Worm (Caenorhabditis elegans) whole organism, L4/young adult: Measurements from ENCODE around the gene srd-58.

Experiments
- W03F9.2 ChIP-seq: fragments of 150-350 bp; optimal IDR thresholded peaks from 2 replicates; lab custom pipeline; 2014; ENCODE audit warnings: missing biosample characterization, missing genetic modification characterization
- dao-5 ChIP-seq: sonication (generic microtip); optimal IDR thresholded peaks from 2 replicates; lab custom pipeline; 2016; ENCODE audit warnings: missing genotype, missing genetic modification characterization, moderate library complexity, missing compliant biosample characterization
- him-1 ChIP-seq: sonication (generic microtip); optimal IDR thresholded peaks from 2 replicates; lab custom pipeline; 2016; ENCODE audit warnings: missing genotype, missing genetic modification reagents, missing genetic modification characterization, missing compliant biosample characterization

DNA sequence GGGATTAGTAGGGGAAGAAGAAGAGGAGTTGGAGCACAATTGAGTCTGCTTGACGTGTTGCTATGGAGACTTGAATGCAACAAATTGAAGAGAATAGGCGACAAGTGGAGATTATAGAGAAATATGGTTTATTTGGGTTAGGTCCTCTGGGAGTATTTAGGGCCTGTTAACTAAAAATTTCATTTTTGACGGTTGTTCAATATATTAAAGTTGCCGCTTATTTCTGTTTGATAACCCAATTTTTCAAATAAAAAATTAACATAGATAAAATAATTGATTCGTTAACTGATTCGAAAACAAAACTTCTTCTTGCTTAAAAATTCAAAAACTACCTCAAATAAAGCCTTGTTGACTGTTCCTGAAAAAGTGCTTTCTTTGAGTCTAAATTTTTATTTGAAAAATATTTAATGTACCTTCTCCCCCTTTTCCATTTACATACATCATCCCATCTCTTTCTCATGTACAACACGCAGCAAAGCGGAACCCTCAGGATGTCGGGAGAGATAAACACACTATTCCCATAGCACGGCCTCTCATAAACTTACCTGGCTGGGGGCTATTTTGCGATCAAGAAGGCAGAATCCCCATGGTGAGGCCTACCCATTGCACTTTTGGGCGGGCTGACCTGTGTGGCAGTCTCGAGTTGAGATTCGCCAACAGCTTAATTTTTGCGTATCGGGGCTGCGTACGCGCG is 33.4 kb downstream of the srd-58 start, which contains the start of gene dyf-13:
- TF ChIP-seq W03F9.2 (tag; lab: Kevin White, UChicago) (no peak), him-1 (tag; lab: Kevin White, UChicago) (no peak), dao-5 (tag; lab: Kevin White, UChicago) (no peak)
